Worm (Caenorhabditis elegans): ENCODE measurements around the gene insc-1.

insc-1 gene

DNA sequence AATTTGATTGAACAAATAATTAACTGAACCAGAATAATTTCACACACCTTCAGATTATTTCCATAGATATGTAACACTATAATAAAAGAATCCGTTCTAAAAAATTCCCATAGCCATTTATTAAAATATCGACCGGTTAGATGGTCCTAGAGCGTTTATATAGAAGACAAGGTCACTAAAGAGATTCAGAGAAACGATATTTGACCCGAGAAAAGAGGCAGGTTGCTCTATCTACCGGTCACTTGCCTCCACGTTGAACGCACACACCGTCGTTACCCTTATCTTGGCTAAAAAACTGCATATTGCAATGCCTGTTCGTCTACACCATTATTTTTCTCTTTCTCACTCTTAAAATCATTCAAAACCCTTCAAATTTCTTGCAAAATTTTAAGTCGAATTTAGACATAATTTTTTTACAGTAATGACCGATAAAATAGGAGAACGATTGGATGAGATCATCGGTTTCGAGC, 22.5 kb downstream of the insc-1 start, which contains the start of gene C07D10.5:
Gene C07D10.5 (plus strand): TSS at position 420 of the 470 bp plus-strand sequence.
- TF ChIP-seq flt-1 (GFP tag; IDR thresholded peaks at IDR 0.05) (no peak), med-1 (GFP tag; optimal IDR thresholded peaks at IDR 0.05; ENCODE audit: insufficient read depth) (no peak), klf-2 (GFP tag; conservative IDR thresholded peaks at IDR 0.05) (no peak), T22C8.4 (GFP tag; IDR thresholded peaks at IDR 0.05) (no peak), ztf-29 (GFP tag; IDR thresholded peaks at IDR 0.05) (no peak), ref-1 (GFP tag; conservative IDR thresholded peaks at IDR 0.05) (no peak), cog-1 (tag; optimal IDR thresholded peaks at IDR 0.05) (no peak)

DNA sequence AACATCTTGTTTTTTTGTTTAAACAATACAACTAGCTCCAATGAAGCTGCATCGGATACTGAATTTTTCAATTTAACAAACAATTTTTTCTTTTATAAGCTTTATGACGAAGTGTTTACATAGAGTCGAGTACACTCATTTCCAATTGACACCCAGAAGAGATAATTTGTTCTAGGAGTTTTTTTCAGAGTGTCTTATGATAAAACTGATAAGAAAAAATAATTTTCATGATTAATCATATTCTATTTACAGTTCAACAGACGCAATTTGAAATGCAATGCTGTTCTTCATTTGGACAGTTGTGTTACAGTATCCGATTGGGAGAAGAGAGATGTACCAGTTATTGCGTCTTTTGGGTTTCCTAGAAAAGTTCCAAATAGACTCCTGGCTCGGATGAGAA, 23.3 kb downstream of the insc-1 start:
- TF ChIP-seq ref-1 (GFP tag; conservative IDR thresholded peaks at IDR 0.05) (no peak), ztf-29 (GFP tag; IDR thresholded peaks at IDR 0.05) (no peak), T22C8.4 (GFP tag; IDR thresholded peaks at IDR 0.05) (no peak), ztf-23 (GFP tag; IDR thresholded peaks at IDR 0.05) (no peak), tab-1 (GFP tag; IDR thresholded peaks at IDR 0.05) (no peak), flt-1 (GFP tag; IDR thresholded peaks at IDR 0.05) (no peak), cog-1 (tag; optimal IDR thresholded peaks at IDR 0.05) (no peak), med-1 (GFP tag; optimal IDR thresholded peaks at IDR 0.05; ENCODE audit: insufficient read depth) (no peak), klf-2 (GFP tag; conservative IDR thresholded peaks at IDR 0.05) (no peak)

DNA sequence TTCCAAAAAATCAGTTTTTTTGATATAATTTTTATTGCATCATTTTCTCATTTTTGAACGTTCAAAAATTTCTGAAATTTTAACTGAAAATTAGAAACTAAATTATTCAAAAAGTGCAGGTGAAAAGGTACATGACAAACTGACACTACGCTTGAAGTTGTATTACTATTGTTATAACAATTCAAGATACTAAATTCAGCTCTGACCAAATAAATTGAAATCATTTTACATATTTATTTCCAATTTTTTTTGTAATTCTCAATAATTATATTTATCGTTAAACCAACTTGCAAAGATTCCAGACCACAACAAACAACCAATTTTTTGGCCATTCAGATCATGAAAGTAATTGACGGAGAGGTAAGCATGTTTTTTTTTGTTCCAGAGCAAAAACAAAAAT, 26.7 kb downstream of the insc-1 start, which contains the start of gene sre-3:
Gene sre-3 (plus strand): TSS at position 301 of the 400 bp plus-strand sequence.
- TF ChIP-seq ref-1 (GFP tag; conservative IDR thresholded peaks at IDR 0.05) (no peak), med-1 (GFP tag; optimal IDR thresholded peaks at IDR 0.05; ENCODE audit: insufficient read depth) (no peak), flt-1 (GFP tag; IDR thresholded peaks at IDR 0.05) (no peak), cog-1 (tag; optimal IDR thresholded peaks at IDR 0.05) (no peak), tab-1 (GFP tag; IDR thresholded peaks at IDR 0.05) (no peak), klf-2 (GFP tag; conservative IDR thresholded peaks at IDR 0.05) (no peak), ztf-23 (GFP tag; IDR thresholded peaks at IDR 0.05) (no peak), T22C8.4 (GFP tag; IDR thresholded peaks at IDR 0.05) (no peak), ztf-29 (GFP tag; IDR thresholded peaks at IDR 0.05) (no peak)

DNA sequence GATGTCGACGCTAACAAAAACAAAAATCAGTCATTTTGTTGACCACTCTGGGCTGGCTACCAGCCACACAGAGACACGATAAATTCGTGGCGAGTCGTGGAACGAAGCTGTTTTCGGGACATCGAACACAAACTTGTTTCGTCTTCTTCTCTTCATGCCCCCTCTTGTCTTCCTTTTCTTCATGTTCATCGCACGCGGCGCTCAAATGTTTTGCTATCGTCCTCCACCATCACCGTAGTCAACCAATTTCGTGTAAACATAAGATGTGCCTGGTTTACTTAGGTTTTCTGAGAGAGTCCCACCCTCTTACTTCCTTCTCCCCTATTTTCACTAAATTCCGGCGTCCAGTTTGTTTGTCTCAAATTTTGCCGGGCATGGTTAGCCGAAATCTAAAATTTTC, 31.6 kb downstream of the insc-1 start:
- no peak for TF ChIP-seq ztf-23 (GFP tag; IDR thresholded peaks at IDR 0.05)

DNA sequence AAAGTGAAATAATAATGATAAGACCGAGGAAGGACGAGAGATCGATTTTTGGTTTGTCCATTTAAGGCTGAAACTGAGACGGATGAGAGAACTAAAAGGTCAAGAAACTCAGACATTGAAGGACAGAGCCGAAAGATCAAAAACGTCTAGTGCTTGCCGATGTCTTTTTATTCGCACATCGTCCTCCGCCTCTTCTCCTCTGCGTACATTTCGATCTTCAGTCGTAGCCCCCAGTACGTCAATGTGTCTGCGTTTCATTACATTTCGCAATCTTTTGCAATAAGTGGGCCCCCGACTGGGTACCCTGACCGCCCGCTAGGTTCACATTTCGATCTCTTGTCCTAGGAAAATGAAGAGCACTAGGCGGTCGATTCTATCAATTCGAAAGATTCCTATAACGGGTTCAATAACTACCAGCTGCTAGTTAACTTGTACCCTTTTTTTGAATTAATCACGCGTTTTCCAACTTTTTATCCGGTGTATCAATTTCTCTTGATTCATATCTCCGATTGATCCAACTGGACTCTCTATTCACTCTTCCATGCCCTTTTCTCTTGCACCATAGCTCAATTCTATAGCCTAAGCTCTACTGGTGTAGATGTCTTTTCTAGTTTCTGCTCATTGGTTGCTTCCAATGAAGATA, 33.5 kb downstream of the insc-1 start:
- no peak for TF ChIP-seq tab-1 (GFP tag; IDR thresholded peaks at IDR 0.05)
- no peak for TF ChIP-seq cog-1 (tag; optimal IDR thresholded peaks at IDR 0.05)
- TF ChIP-seq ztf-23 (GFP tag; IDR thresholded peaks at IDR 0.05) = no peak
- no peak for TF ChIP-seq ref-1 (GFP tag; conservative IDR thresholded peaks at IDR 0.05)
- TF ChIP-seq med-1 (GFP tag; optimal IDR thresholded peaks at IDR 0.05; ENCODE audit: insufficient read depth) = no peak
- TF ChIP-seq ztf-29 (GFP tag; IDR thresholded peaks at IDR 0.05) = no peak
- no peak for TF ChIP-seq flt-1 (GFP tag; IDR thresholded peaks at IDR 0.05)
- no peak for TF ChIP-seq klf-2 (GFP tag; conservative IDR thresholded peaks at IDR 0.05)
- no peak for TF ChIP-seq T22C8.4 (GFP tag; IDR thresholded peaks at IDR 0.05)

DNA sequence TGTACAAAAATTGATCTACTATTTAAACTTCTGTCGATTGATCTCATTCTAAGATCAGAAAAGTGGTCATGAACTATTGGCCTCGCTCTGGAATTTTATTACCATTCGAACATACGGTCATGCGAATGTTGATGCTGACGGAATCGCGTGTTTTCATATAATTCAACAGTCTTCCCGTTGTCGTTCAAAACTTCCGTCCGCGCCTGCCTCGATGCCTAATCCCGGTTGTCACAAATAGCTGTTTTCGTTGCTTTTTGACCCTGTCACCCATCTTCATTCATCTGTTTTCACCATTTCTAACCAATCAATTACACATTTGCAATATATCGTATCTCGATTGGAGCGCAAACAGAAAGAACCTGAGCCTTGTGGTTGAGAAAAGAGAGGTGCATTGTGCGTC, 34.7 kb downstream of the insc-1 start:
- no peak for TF ChIP-seq ztf-29 (GFP tag; IDR thresholded peaks at IDR 0.05)
- TF ChIP-seq ref-1 (GFP tag; conservative IDR thresholded peaks at IDR 0.05) = no peak
- TF ChIP-seq T22C8.4 (GFP tag; IDR thresholded peaks at IDR 0.05) = no peak
- no peak for TF ChIP-seq klf-2 (GFP tag; conservative IDR thresholded peaks at IDR 0.05)
- no peak for TF ChIP-seq cog-1 (tag; optimal IDR thresholded peaks at IDR 0.05)
- TF ChIP-seq ztf-23 (GFP tag; IDR thresholded peaks at IDR 0.05) = no peak
- TF ChIP-seq med-1 (GFP tag; optimal IDR thresholded peaks at IDR 0.05; ENCODE audit: insufficient read depth) = no peak
- no peak for TF ChIP-seq flt-1 (GFP tag; IDR thresholded peaks at IDR 0.05)
- no peak for TF ChIP-seq tab-1 (GFP tag; IDR thresholded peaks at IDR 0.05)

DNA sequence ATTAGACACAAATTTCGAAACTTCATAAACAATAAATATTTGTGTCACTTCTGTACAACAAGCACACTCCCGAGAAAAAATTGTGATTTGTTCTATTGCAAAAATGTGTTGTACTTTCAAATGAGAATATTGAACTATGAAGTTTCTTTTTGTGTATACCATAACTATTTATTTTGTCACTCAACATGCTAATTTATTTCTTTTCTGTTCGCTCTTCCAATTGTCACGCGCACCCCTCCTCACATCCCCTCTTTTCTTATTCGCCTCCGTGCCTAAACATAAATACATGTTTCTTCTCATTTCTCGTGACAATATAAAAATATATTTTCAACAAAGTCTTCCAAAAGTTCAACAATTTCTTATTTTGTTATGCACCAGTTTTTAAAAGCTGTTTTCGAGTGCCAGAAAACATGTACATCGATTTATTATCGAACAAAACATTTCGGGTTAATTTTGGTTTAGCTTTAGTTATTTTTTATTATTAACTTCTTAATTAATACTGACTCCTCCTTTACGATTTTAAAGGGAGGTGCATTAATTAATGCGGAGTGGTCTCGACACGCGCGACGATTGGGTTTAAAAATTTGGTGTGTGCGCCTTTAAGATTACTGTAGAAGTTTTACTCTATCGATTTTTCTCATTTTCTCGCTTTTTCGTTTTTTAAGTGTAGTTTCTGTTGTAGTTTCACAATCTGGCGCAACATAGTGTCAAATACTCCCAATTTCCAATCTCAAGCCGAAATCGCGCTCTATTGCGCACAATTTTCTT, 35.4 kb downstream of the insc-1 start:
- TF ChIP-seq med-1 (GFP tag; optimal IDR thresholded peaks at IDR 0.05; ENCODE audit: insufficient read depth) = no peak
- no peak for TF ChIP-seq tab-1 (GFP tag; IDR thresholded peaks at IDR 0.05)
- TF ChIP-seq T22C8.4 (GFP tag; IDR thresholded peaks at IDR 0.05) = no peak
- no peak for TF ChIP-seq cog-1 (tag; optimal IDR thresholded peaks at IDR 0.05)
- TF ChIP-seq klf-2 (GFP tag; conservative IDR thresholded peaks at IDR 0.05) = no peak
- no peak for TF ChIP-seq ztf-23 (GFP tag; IDR thresholded peaks at IDR 0.05)
- TF ChIP-seq ztf-29 (GFP tag; IDR thresholded peaks at IDR 0.05) = no peak
- no peak for TF ChIP-seq flt-1 (GFP tag; IDR thresholded peaks at IDR 0.05)
- TF ChIP-seq ref-1 (GFP tag; conservative IDR thresholded peaks at IDR 0.05) = no peak

DNA sequence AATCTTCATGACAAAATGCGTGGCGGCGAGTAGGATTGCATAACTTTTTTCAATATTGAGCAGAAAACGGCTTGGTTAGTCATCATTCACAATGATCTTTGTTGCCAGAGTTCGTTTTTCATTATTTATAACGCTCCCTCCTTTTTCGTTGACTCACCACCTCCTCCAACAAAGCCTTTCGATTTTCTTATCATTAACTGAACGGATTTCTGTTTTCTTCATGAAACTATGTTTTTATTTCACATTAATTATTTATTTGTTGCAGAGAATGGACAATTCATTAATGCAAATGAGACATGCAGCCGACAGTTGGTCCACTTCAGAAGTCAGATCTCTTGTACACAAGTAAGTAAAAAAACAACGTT, 36.0 kb downstream of the insc-1 start, which contains the start of gene bath-44:
Gene bath-44 (plus strand): TSS at position 266 of the 365 bp plus-strand sequence.
- TF ChIP-seq cog-1 (tag; optimal IDR thresholded peaks at IDR 0.05) (no peak), tab-1 (GFP tag; IDR thresholded peaks at IDR 0.05) (no peak), flt-1 (GFP tag; IDR thresholded peaks at IDR 0.05) (no peak)

DNA sequence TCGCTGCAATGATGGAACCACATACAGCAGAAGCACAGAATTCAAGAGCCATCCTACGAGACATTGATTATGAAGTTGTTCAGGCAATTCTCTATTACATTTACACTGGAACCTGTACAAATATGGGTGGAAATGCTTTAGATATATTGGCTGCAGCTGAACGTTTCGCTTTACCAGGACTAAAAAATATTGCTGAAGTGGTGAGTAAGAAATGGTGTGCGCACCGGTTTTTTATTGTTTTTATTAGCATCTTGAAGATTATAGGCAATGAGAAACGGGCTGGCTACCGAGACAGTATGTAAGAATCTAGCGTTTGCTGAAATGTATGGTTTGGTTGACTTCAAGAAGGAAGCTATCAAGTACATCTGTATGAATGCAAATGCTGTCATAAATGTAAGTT, 37.4 kb downstream of the insc-1 start:
- TF ChIP-seq med-1 (GFP tag; optimal IDR thresholded peaks at IDR 0.05; ENCODE audit: insufficient read depth) (no peak), ztf-29 (GFP tag; IDR thresholded peaks at IDR 0.05) (no peak), flt-1 (GFP tag; IDR thresholded peaks at IDR 0.05) (no peak), ref-1 (GFP tag; conservative IDR thresholded peaks at IDR 0.05) (no peak), cog-1 (tag; optimal IDR thresholded peaks at IDR 0.05) (no peak), ztf-23 (GFP tag; IDR thresholded peaks at IDR 0.05) (no peak), klf-2 (GFP tag; conservative IDR thresholded peaks at IDR 0.05) (no peak), tab-1 (GFP tag; IDR thresholded peaks at IDR 0.05) (no peak), T22C8.4 (GFP tag; IDR thresholded peaks at IDR 0.05) (no peak)

Measured in whole organism, midembryonic.